Fruit fly (Drosophila melanogaster): Measurements from ENCODE around the gene Synd.

Gene Synd

DNA sequence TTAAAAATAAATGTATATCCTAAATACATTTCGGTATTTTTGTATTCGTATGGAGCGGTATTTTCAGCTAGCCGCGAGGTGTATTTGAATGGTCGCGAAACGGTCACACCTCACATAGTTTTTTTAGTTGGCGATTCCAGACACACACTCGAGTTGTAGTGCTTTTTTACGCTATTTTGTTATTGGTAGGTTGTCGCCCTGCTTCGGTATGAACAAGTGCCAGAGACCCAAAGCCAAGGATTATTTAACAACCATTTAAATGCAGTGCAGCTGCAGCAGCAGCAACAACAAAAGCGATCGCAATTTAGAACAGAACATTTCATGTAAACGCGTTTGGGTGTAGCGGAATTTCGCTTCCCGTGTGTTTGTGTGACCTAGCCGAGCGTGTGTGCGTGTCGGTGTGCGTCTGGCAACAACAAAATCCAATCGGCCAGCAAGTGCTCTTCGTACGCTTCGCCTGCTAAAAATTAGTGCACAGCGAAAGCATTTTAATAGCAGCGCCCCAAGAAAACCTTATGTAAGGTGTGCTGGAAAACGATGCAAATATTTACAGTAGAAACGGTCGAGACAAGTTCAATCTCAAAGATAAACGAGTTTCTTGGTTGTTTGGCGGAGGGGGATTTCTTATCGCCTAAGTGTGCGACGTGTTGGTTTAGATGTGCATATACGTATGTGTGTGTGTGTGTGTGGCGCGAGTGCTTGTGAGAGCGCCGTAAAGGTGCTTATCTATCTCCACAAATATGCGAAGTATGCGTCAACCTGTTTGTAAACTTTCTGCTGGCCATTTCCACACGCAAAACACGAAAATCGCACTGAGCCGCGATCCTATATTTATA lies at the start of gene Synd:
TSS of gene Synd (plus strand) at position 111 of the 836 bp plus-strand sequence.
- TF ChIP-seq toe (GFP tag; optimal IDR thresholded peaks at IDR 0.05) (no peak), Hr96 (GFP tag; optimal IDR thresholded peaks at IDR 0.05) (no peak), Mnt (GFP tag; optimal IDR thresholded peaks at IDR 0.05) (peak; percentile 55), Clk (GFP tag; optimal IDR thresholded peaks at IDR 0.05) (no peak), CG7045 (GFP tag; optimal IDR thresholded peaks at IDR 0.05) (no peak), kay (GFP tag; ENCODE audit: borderline replicate concordance) (peak; percentile 90), cic (GFP tag; optimal IDR thresholded peaks at IDR 0.05) (peak; percentile 91), CG12768 (GFP tag; optimal IDR thresholded peaks at IDR 0.05) (peak; percentile 60), ovo (GFP tag; optimal IDR thresholded peaks at IDR 0.05) (peak; percentile 51), CG7101 (tag; optimal IDR thresholded peaks at IDR 0.05) (peak; percentile 29), CG14711 (tag; optimal IDR thresholded peaks at IDR 0.05) (peak; percentile 45), CG11617 (GFP tag; optimal IDR thresholded peaks at IDR 0.05) (peak; percentile 42), bab1 (GFP tag; optimal IDR thresholded peaks at IDR 0.05) (peak; percentile 3), tj (GFP tag; optimal IDR thresholded peaks at IDR 0.05) (peak; percentile 54), CG33017 (tag; optimal IDR thresholded peaks at IDR 0.05) (peak; percentile 32), pad (GFP tag; optimal IDR thresholded peaks at IDR 0.05) (peak; percentile 53)

DNA sequence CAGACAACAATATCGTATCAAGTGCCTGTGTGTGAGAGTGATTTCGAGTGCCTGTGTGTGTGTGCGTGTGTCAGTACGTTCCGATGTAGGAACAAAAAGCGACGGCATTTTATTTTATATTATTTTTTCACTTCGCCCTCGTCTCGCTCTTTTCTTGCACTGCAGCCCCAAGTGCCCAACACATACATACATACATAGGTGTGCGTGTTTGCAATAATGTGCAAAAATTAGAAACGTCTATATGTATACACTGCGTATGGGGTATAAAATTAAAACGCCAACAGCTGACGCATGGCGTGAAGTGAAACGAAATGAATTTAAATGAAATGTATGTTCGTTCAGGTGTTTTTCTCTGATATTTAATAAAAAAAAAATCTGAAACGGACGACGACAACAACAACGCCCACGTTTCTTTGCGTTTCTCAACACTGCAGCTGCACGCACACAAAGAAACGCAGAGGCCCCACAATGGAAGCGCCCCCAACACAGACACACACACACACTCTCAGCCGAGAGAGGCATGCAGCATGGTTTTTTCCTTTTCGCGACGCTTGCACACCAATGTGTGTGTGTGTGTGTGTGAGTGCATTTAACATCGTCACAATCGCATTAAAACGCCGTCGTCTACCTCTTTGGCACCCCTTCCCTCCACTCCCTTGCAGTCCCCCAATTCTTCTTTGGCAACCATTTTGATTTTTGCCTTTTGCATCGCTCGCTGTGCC lies 48.7 kb upstream of the Synd start:
- TF ChIP-seq cnc (optimal IDR thresholded peaks at IDR 0.05): no peak
- peak; percentile 72 for TF ChIP-seq toe (GFP tag; optimal IDR thresholded peaks at IDR 0.05)
- peak; percentile 73 for TF ChIP-seq CG5204 (GFP tag; optimal IDR thresholded peaks at IDR 0.05)
- TF ChIP-seq CG14711 (tag; optimal IDR thresholded peaks at IDR 0.05): peak; percentile 31
- TF ChIP-seq Clk (GFP tag; optimal IDR thresholded peaks at IDR 0.05): no peak
- TF ChIP-seq CG7045 (GFP tag; optimal IDR thresholded peaks at IDR 0.05): peak; percentile 38
- peak; percentile 44 for TF ChIP-seq CG12768 (GFP tag; optimal IDR thresholded peaks at IDR 0.05)
- TF ChIP-seq CG1620 (GFP tag; optimal IDR thresholded peaks at IDR 0.05): peak; percentile 24
- TF ChIP-seq Hr96 (GFP tag; optimal IDR thresholded peaks at IDR 0.05): no peak
- TF ChIP-seq pad (GFP tag; optimal IDR thresholded peaks at IDR 0.05): peak; percentile 40
- peak; percentile 60 for TF ChIP-seq tj (GFP tag; optimal IDR thresholded peaks at IDR 0.05)
- TF ChIP-seq Mnt (GFP tag; optimal IDR thresholded peaks at IDR 0.05): peak; percentile 58
- TF ChIP-seq cic (GFP tag; optimal IDR thresholded peaks at IDR 0.05): peak; percentile 36
- peak; percentile 59 for TF ChIP-seq Crg-1 (GFP tag; optimal IDR thresholded peaks at IDR 0.05)
- TF ChIP-seq kay (GFP tag; ENCODE audit: borderline replicate concordance): peak; percentile 99
- peak; percentile 20 for TF ChIP-seq ovo (GFP tag; optimal IDR thresholded peaks at IDR 0.05)
- peak; percentile 37 for TF ChIP-seq CG33017 (tag; optimal IDR thresholded peaks at IDR 0.05)
- TF ChIP-seq CG7101 (tag; optimal IDR thresholded peaks at IDR 0.05): peak; percentile 28
- TF ChIP-seq CG11617 (GFP tag; optimal IDR thresholded peaks at IDR 0.05): peak; percentile 75
- TF ChIP-seq bab1 (GFP tag; optimal IDR thresholded peaks at IDR 0.05): no peak

DNA sequence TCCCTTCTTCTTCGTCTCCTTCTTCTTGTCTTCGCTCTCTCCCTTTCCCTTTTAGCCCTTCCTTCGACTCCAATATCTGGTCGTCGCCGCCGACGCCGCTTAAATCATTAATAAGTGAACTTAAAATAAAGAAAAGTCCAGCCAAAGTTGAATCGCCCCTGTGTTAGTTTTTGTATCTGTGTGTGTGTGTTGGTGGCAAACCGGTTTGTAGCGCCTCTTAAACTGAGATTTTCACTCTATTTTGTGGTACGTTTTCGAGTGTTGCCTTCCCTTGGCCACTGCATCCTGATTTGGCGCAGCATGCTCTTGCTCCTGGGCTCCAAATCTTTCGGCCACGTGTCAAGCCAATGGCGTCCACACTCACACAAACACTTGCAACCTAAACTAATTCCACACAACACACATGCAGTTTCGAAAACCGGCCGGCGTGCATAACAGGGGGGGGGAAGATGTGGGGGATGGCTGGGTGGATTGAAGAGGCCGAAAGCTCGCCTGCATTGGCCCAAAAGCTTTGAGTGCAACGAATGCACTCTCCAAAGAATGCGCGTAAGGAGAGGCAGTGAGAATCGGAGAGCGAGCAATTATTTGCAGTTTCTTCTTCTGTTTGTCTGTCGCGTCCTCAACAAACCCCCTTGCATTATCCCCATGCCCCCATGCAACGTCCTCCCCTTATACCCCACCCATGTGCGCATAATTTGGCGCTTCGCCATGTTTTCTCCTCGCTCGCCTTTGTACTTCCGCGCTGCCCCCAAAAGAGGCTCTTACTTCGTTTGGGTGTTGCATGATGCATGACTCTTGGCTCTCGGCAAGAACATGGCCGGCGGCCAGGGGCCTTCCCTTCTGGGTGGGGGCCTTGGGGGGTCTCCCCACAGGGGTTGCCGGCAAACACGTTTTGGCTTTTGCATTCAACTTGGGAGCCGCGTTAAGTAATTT lies 47.9 kb upstream of the Synd start:
- TF ChIP-seq pad (GFP tag; optimal IDR thresholded peaks at IDR 0.05) (peak; percentile 60), CG33017 (tag; optimal IDR thresholded peaks at IDR 0.05) (no peak), bab1 (GFP tag; optimal IDR thresholded peaks at IDR 0.05) (no peak), CG14711 (tag; optimal IDR thresholded peaks at IDR 0.05) (no peak), Crg-1 (GFP tag; optimal IDR thresholded peaks at IDR 0.05) (no peak), kay (GFP tag; ENCODE audit: borderline replicate concordance) (no peak), CG11617 (GFP tag; optimal IDR thresholded peaks at IDR 0.05) (no peak), CG1620 (GFP tag; optimal IDR thresholded peaks at IDR 0.05) (no peak), cic (GFP tag; optimal IDR thresholded peaks at IDR 0.05) (peak; percentile 30), cnc (optimal IDR thresholded peaks at IDR 0.05) (no peak), tj (GFP tag; optimal IDR thresholded peaks at IDR 0.05) (peak; percentile 19), CG5204 (GFP tag; optimal IDR thresholded peaks at IDR 0.05) (no peak), ovo (GFP tag; optimal IDR thresholded peaks at IDR 0.05) (no peak), Hr96 (GFP tag; optimal IDR thresholded peaks at IDR 0.05) (no peak), CG12768 (GFP tag; optimal IDR thresholded peaks at IDR 0.05) (peak; percentile 33), CG7101 (tag; optimal IDR thresholded peaks at IDR 0.05) (no peak), Mnt (GFP tag; optimal IDR thresholded peaks at IDR 0.05) (peak; percentile 74), CG7045 (GFP tag; optimal IDR thresholded peaks at IDR 0.05) (peak; percentile 20), Clk (GFP tag; optimal IDR thresholded peaks at IDR 0.05) (peak; percentile 37), toe (GFP tag; optimal IDR thresholded peaks at IDR 0.05) (no peak)

DNA sequence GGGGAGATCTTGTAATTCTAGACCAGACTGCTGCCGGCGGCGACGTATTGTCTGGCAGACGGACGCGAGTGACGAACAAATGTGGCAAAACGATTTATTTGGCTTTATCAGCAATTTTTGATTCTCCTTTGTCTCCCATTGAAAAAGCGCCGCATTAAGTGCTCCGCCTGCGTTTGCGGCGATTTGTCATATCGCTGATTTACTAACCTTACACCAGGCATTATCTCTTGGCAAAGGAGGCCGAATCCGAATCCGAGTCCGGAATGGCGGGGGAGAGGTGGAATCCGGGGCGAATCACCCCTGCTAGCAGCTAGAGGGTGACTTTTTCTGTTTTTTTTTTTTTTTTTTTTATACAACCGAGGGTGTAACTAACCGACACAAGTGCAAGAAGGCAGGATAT lies 44.0 kb upstream of the Synd start:
- peak; percentile 81 for TF ChIP-seq tj (GFP tag; optimal IDR thresholded peaks at IDR 0.05)
- no peak for TF ChIP-seq kay (GFP tag; ENCODE audit: borderline replicate concordance)
- no peak for TF ChIP-seq Hr96 (GFP tag; optimal IDR thresholded peaks at IDR 0.05)

DNA sequence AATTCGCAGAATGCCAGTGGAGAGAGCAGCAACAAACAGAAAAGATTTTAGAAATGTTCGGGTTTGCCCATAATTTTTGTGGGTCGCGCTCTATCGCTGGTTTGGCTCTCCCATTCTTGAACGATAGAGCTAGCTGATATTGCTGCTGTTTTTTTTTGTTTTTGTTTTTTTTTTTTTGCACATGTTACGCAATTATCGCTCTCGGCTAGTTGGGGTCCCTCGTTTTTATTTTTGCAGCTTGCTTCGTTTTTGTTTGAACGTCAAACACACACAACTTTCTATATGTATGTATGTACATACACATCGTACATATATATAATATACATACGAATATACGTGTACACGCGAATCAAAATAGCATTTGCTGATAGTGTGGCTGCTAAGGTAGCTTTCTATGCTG lies 42.2 kb upstream of the Synd start:
- TF ChIP-seq CG14711 (tag; optimal IDR thresholded peaks at IDR 0.05) (no peak), pad (GFP tag; optimal IDR thresholded peaks at IDR 0.05) (no peak), cnc (optimal IDR thresholded peaks at IDR 0.05) (no peak), cic (GFP tag; optimal IDR thresholded peaks at IDR 0.05) (peak; percentile 23), Mnt (GFP tag; optimal IDR thresholded peaks at IDR 0.05) (peak; percentile 3), CG1620 (GFP tag; optimal IDR thresholded peaks at IDR 0.05) (no peak), CG33017 (tag; optimal IDR thresholded peaks at IDR 0.05) (peak; percentile 35), CG12768 (GFP tag; optimal IDR thresholded peaks at IDR 0.05) (peak; percentile 59), toe (GFP tag; optimal IDR thresholded peaks at IDR 0.05) (no peak), tj (GFP tag; optimal IDR thresholded peaks at IDR 0.05) (peak; percentile 78), ovo (GFP tag; optimal IDR thresholded peaks at IDR 0.05) (no peak), kay (GFP tag; ENCODE audit: borderline replicate concordance) (peak; percentile 98)
